Fruit fly (Drosophila melanogaster): Measurements from ENCODE around the gene BBS5.

DNA sequence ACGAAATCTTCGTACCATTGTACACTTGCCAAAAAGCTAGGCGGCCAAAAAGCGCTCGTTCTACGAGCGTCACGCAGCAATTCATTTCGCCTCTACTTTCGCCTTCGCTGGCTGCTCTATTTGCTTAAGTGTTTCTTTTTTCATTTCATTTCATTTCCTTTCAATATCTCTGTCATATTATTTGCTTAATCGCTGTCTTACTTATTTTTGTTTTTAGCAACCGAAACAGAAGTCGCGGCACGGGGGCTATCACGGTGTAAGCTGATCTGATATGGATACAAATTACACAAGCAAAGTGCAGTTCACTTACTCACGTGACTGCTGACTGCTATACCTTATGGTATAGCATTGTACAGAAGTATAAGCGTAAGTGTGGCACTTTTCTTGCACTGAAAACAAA, 44.8 kb upstream of the BBS5 start:
- TF ChIP-seq CG15710 (tag; optimal IDR thresholded peaks at IDR 0.05) = no peak
- no peak for TF ChIP-seq CG17806 (tag; optimal IDR thresholded peaks at IDR 0.05)
- TF ChIP-seq CG32121 (GFP tag; IDR thresholded peaks at IDR 0.05) = no peak
- no peak for TF ChIP-seq Pif1A (GFP tag; optimal IDR thresholded peaks at IDR 0.05)
- TF ChIP-seq D1 (tag; optimal IDR thresholded peaks at IDR 0.05) = no peak
- no peak for TF ChIP-seq CG4496 (GFP tag; IDR thresholded peaks at IDR 0.05)
- no peak for TF ChIP-seq CG12605 (GFP tag; IDR thresholded peaks at IDR 0.05)
- TF ChIP-seq EcR (GFP tag; optimal IDR thresholded peaks at IDR 0.05) = no peak

Data from whole organism, pupa.